Fruit fly (Drosophila melanogaster) S2 (cell line): ENCODE data around the gene Fcp3C.

Source experiments
- CG8478 ChIP-seq: fragments of >200 bp; optimal IDR thresholded peaks from 2 replicates; lab custom pipeline; 2018
- CTCF ChIP-seq, 2 experiments: fragments of >200 bp; optimal IDR thresholded peaks; 2 replicates each; lab custom pipeline; 2018

- TF ChIP-seq CG8478 (no peak), CTCF (optimal IDR thresholded peaks at IDR 0.05; lab: Kevin White, UChicago) (peak in 1 of 2 experiments; percentile 15)
Measured at dm6 chrX:3174881-3175874, 904 bp upstream of the Fcp3C start, which contains the start of gene CG3939.
